Worm (Caenorhabditis elegans) whole organism, L2 larva: ENCODE results near the gene srw-23.

ENCODE experiments used
- R02D3.7 ChIP-seq: fragments of 150-350 bp; optimal IDR thresholded peaks from 2 replicates; lab custom pipeline; 2014; ENCODE audit warnings: missing biosample characterization, missing genetic modification characterization
- ama-1 ChIP-seq: fragments of 150-350 bp; optimal IDR thresholded peaks from 2 replicates; lab custom pipeline; 2018; ENCODE audit warnings: inconsistent platforms
- ceh-82 ChIP-seq: fragments of 150-350 bp; optimal IDR thresholded peaks from 2 replicates; lab custom pipeline; 2014; ENCODE audit warnings: missing biosample characterization, missing genetic modification characterization
- elt-1 ChIP-seq: fragments of 150-350 bp; optimal IDR thresholded peaks from 2 replicates; lab custom pipeline; 2014; ENCODE audit warnings: missing biosample characterization, missing genetic modification characterization
- fos-1 ChIP-seq: fragments of 150-350 bp; optimal IDR thresholded peaks from 2 replicates; lab custom pipeline; 2014; ENCODE audit warnings: missing biosample characterization, missing genetic modification characterization
- lin-11 ChIP-seq: fragments of 150-350 bp; sonication (generic microtip); optimal IDR thresholded peaks from 2 replicates; lab custom pipeline; 2014; ENCODE audit warnings: missing biosample characterization, missing genetic modification characterization, inconsistent platforms, mixed read lengths
- lin-39 ChIP-seq: fragments of 150-350 bp; optimal IDR thresholded peaks from 2 replicates; lab custom pipeline; 2014; ENCODE audit warnings: missing biosample characterization, missing genetic modification reagents, missing genetic modification characterization
- nhr-11 ChIP-seq: fragments of 150-350 bp; optimal IDR thresholded peaks from 2 replicates; lab custom pipeline; 2014; ENCODE audit warnings: missing biosample characterization, missing genetic modification characterization
- nhr-237 ChIP-seq: fragments of 150-350 bp; optimal IDR thresholded peaks from 2 replicates; lab custom pipeline; 2014; ENCODE audit warnings: missing biosample characterization, missing genetic modification characterization
- unc-55 ChIP-seq: fragments of 150-350 bp; sonication (generic microtip); optimal IDR thresholded peaks from 3 replicates; lab custom pipeline; 2014; ENCODE audit warnings: missing biosample characterization, missing genetic modification reagents, missing genetic modification characterization
- unc-62 ChIP-seq: fragments of 150-350 bp; optimal IDR thresholded peaks from 2 replicates; lab custom pipeline; 2014; ENCODE audit warnings: missing biosample characterization, missing genetic modification reagents, missing genetic modification characterization
- zag-1 ChIP-seq: fragments of 150-350 bp; optimal IDR thresholded peaks from 2 replicates; lab custom pipeline; 2014; ENCODE audit warnings: missing biosample characterization, missing genetic modification characterization

DNA sequence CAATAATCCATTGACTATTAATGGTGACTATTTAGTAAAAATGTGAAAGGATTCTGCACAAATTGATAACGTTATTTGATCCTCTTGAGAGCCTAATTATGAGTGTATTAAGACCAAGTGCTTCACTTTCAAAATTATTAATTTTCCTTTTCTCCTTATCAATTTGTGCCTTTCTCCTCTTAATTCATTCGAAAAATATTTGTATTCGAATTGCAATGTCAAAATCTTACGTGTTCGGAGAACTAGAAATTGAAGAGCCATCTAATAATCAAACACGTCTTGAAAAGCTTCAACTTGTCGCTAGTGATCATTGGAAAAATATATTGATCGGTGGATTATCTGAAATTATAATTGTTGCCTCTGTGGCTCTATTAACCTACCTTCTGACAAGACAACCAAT lies 25.2 kb upstream of the srw-23 start, which contains the start of the genes clec-36 and clec-26:
- TF ChIP-seq unc-55 (no peak), R02D3.7 (tag; lab: Kevin White, UChicago) (no peak), nhr-237 (no peak), fos-1 (tag; lab: Kevin White, UChicago) (no peak), ceh-82 (tag; lab: Kevin White, UChicago) (no peak), ama-1 (lab: Kevin White, UChicago) (no peak), nhr-11 (tag; lab: Kevin White, UChicago) (no peak), elt-1 (no peak), lin-39 (tag; lab: Kevin White, UChicago) (no peak), zag-1 (tag; lab: Kevin White, UChicago) (no peak), unc-62 (GFP tag; lab: Kevin White, UChicago) (no peak), lin-11 (no peak)
